Worm (Caenorhabditis elegans) whole organism, L2 larva: ENCODE data around the gene tam-1.

Source experiments
- F13H6.1 ChIP-seq: sonication (generic microtip); optimal IDR thresholded peaks from 2 replicates; lab custom pipeline; 2016; ENCODE audit warnings: missing genetic modification characterization, missing compliant biosample characterization
- R02D3.7 ChIP-seq: fragments of 150-350 bp; optimal IDR thresholded peaks from 2 replicates; lab custom pipeline; 2014; ENCODE audit warnings: missing biosample characterization, missing genetic modification characterization
- ZK546.5 ChIP-seq: sonication (generic microtip); optimal IDR thresholded peaks from 2 replicates; lab custom pipeline; 2017; ENCODE audit warnings: missing biosample characterization, missing genetic modification characterization
- aly-2 ChIP-seq: fragments of 150-350 bp; optimal IDR thresholded peaks from 2 replicates; lab custom pipeline; 2014; ENCODE audit warnings: missing biosample characterization, missing genetic modification characterization
- blmp-1 ChIP-seq: sonication (generic microtip); optimal IDR thresholded peaks from 2 replicates; lab custom pipeline; 2017; ENCODE audit warnings: missing genetic modification characterization, mild to moderate bottlenecking, missing compliant biosample characterization, antibody characterized with exemption, moderate library complexity; ENCODE audit not compliant: insufficient read depth
- ceh-16 ChIP-seq: fragments of 150-350 bp; optimal IDR thresholded peaks from 2 replicates; lab custom pipeline; 2014; ENCODE audit warnings: missing biosample characterization, missing genetic modification characterization
- dmd-4 ChIP-seq: sonication (generic microtip); optimal IDR thresholded peaks from 2 replicates; lab custom pipeline; 2017; ENCODE audit warnings: missing biosample characterization, missing genetic modification characterization
- gmeb-1 ChIP-seq: fragments of 150-350 bp; optimal IDR thresholded peaks from 2 replicates; lab custom pipeline; 2014; ENCODE audit warnings: missing biosample characterization, missing genetic modification characterization
- lin-11 ChIP-seq: fragments of 150-350 bp; sonication (generic microtip); optimal IDR thresholded peaks from 2 replicates; lab custom pipeline; 2014; ENCODE audit warnings: missing biosample characterization, missing genetic modification characterization, inconsistent platforms, mixed read lengths
- lin-13 ChIP-seq: fragments of 150-350 bp; optimal IDR thresholded peaks from 2 replicates; lab custom pipeline; 2014; ENCODE audit warnings: missing biosample characterization, missing genetic modification reagents, missing genetic modification characterization
- lin-39 ChIP-seq: fragments of 150-350 bp; optimal IDR thresholded peaks from 2 replicates; lab custom pipeline; 2014; ENCODE audit warnings: missing biosample characterization, missing genetic modification reagents, missing genetic modification characterization
- lsy-2 ChIP-seq, 2 experiments: fragments of 150-350 bp in 1 of 2; sonication (generic microtip) in 1 of 2; optimal IDR thresholded peaks; 2 replicates each; lab custom pipeline; 2014 to 2017; ENCODE audit warnings: missing biosample characterization in 2 of 2, missing genetic modification characterization in 2 of 2
- mdl-1 ChIP-seq, 2 experiments: fragments of 150-350 bp in 1 of 2; sonication (generic microtip) in 1 of 2; optimal IDR thresholded peaks; 2 replicates each; lab custom pipeline; 2017; ENCODE audit warnings: missing biosample characterization in 2 of 2, missing genetic modification characterization in 2 of 2
- nhr-11 ChIP-seq: fragments of 150-350 bp; optimal IDR thresholded peaks from 2 replicates; lab custom pipeline; 2014; ENCODE audit warnings: missing biosample characterization, missing genetic modification characterization
- nhr-12 ChIP-seq: fragments of 150-350 bp; optimal IDR thresholded peaks from 2 replicates; lab custom pipeline; 2014; ENCODE audit warnings: missing biosample characterization, missing genetic modification characterization
- nhr-129 ChIP-seq: fragments of 150-350 bp; optimal IDR thresholded peaks from 2 replicates; lab custom pipeline; 2014; ENCODE audit warnings: missing biosample characterization, missing genetic modification characterization
- nhr-23 ChIP-seq: fragments of 150-350 bp; optimal IDR thresholded peaks from 2 replicates; lab custom pipeline; 2014; ENCODE audit warnings: missing biosample characterization, missing genetic modification reagents, missing genetic modification characterization
- nhr-237 ChIP-seq: fragments of 150-350 bp; optimal IDR thresholded peaks from 2 replicates; lab custom pipeline; 2014; ENCODE audit warnings: missing biosample characterization, missing genetic modification characterization
- nhr-77 ChIP-seq: fragments of 150-350 bp; optimal IDR thresholded peaks from 2 replicates; lab custom pipeline; 2014; ENCODE audit warnings: missing biosample characterization, missing genetic modification characterization
- peb-1 ChIP-seq: fragments of 150-350 bp; optimal IDR thresholded peaks from 2 replicates; lab custom pipeline; 2014; ENCODE audit warnings: missing biosample characterization, missing genetic modification characterization
- skn-1 ChIP-seq: sonication (generic microtip); optimal IDR thresholded peaks from 2 replicates; lab custom pipeline; 2017; ENCODE audit warnings: missing biosample characterization, missing genetic modification characterization
- sma-3 ChIP-seq: sonication (generic microtip); optimal IDR thresholded peaks from 2 replicates; lab custom pipeline; 2016; ENCODE audit warnings: missing genetic modification reagents, missing genetic modification characterization, missing compliant biosample characterization
- sma-9 ChIP-seq, 2 experiments: fragments of 150-350 bp in 1 of 2; sonication (generic microtip) in 1 of 2; optimal IDR thresholded peaks; 2 replicates each; lab custom pipeline; 2014 to 2016; ENCODE audit warnings: missing genetic modification characterization in 2 of 2, mild to moderate bottlenecking in 1 of 2, missing biosample characterization in 1 of 2, missing compliant biosample characterization in 1 of 2, missing genetic modification reagents in 1 of 2, moderate library complexity in 1 of 2
- snpc-4 ChIP-seq: fragments of 150-350 bp; optimal IDR thresholded peaks from 2 replicates; lab custom pipeline; 2014; ENCODE audit warnings: missing biosample characterization, missing genetic modification characterization
- unc-39 ChIP-seq: fragments of 150-350 bp; optimal IDR thresholded peaks from 2 replicates; lab custom pipeline; 2014; ENCODE audit warnings: missing biosample characterization, missing genetic modification characterization
- unc-55 ChIP-seq: fragments of 150-350 bp; sonication (generic microtip); optimal IDR thresholded peaks from 3 replicates; lab custom pipeline; 2014; ENCODE audit warnings: missing biosample characterization, missing genetic modification reagents, missing genetic modification characterization
- zag-1 ChIP-seq: fragments of 150-350 bp; optimal IDR thresholded peaks from 2 replicates; lab custom pipeline; 2014; ENCODE audit warnings: missing biosample characterization, missing genetic modification characterization
- ztf-4 ChIP-seq: fragments of 150-350 bp; optimal IDR thresholded peaks from 2 replicates; lab custom pipeline; 2014; ENCODE audit warnings: missing biosample characterization, missing genetic modification characterization

tam-1 gene

ce11 chrV:4975140-4975539, 12.2 kb upstream of the tam-1 start, which contains the start of gene F26G5.1:
F26G5.1 (plus strand) TSS chrV:4975478.
- TF ChIP-seq lin-13 (GFP tag; lab: Kevin White, UChicago) (no peak), sma-3 (no peak), F13H6.1 (tag; lab: Kevin White, UChicago) (no peak), R02D3.7 (tag; lab: Kevin White, UChicago) (no peak), zag-1 (no peak), skn-1 (tag; lab: Kevin White, UChicago) (no peak)

- TF ChIP-seq ztf-4 (tag; lab: Kevin White, UChicago): no peak
- no peak for TF ChIP-seq sma-9 (GFP tag; optimal IDR thresholded peaks at IDR 0.05; lab: Kevin White, UChicago)
- TF ChIP-seq sma-9 (tag; optimal IDR thresholded peaks at IDR 0.05; lab: Kevin White, UChicago): no peak
- no peak for TF ChIP-seq aly-2 (tag; lab: Kevin White, UChicago)
- TF ChIP-seq nhr-11 (tag; lab: Kevin White, UChicago): no peak
- no peak for TF ChIP-seq nhr-77 (tag; lab: Kevin White, UChicago)
- TF ChIP-seq blmp-1: no peak
- TF ChIP-seq dmd-4 (tag; lab: Kevin White, UChicago): no peak
- TF ChIP-seq unc-55 (GFP tag; lab: Kevin White, UChicago): no peak
- no peak for TF ChIP-seq gmeb-1 (tag; lab: Kevin White, UChicago)
- TF ChIP-seq nhr-12 (tag; lab: Kevin White, UChicago): no peak
- TF ChIP-seq snpc-4 (tag; lab: Kevin White, UChicago): no peak
- no peak for TF ChIP-seq F13H6.1 (tag; lab: Kevin White, UChicago)
- TF ChIP-seq ZK546.5 (tag; lab: Kevin White, UChicago): no peak
- TF ChIP-seq, all 48 proteins: peak for 0
These were observed 11.8 kb upstream of the tam-1 start, which contains the start of gene srsx-10 for ce11 chrV:4974677-4975076. srsx-10 (minus strand) TSS chrV:4974777.

- TF ChIP-seq aly-2 (tag; lab: Kevin White, UChicago) (no peak), lin-13 (GFP tag; lab: Kevin White, UChicago) (no peak), gmeb-1 (tag; lab: Kevin White, UChicago) (no peak), unc-55 (GFP tag; lab: Kevin White, UChicago) (no peak), ceh-16 (tag; lab: Kevin White, UChicago) (no peak), nhr-23 (tag; lab: Kevin White, UChicago) (no peak), blmp-1 (no peak), skn-1 (tag; lab: Kevin White, UChicago) (no peak), lin-11 (tag; lab: Kevin White, UChicago) (no peak), lin-39 (tag; lab: Kevin White, UChicago) (no peak)
These were observed 10.0 kb upstream of the tam-1 start, which contains the start of gene srsx-9 for ce11 chrV:4972943-4973342. srsx-9 (minus strand) TSS chrV:4973043.

ce11 chrV:4969503-4969902, 6.6 kb upstream of the tam-1 start:
- TF ChIP-seq nhr-12 (tag; lab: Kevin White, UChicago) (no peak), nhr-129 (tag; lab: Kevin White, UChicago) (peak; percentile 67)

- TF ChIP-seq nhr-237 (tag; lab: Kevin White, UChicago) (no peak), snpc-4 (tag; lab: Kevin White, UChicago) (no peak), lin-11 (tag; lab: Kevin White, UChicago) (no peak), nhr-77 (tag; lab: Kevin White, UChicago) (no peak), unc-39 (tag; lab: Kevin White, UChicago) (no peak), R02D3.7 (tag; lab: Kevin White, UChicago) (no peak), sma-3 (no peak), ceh-16 (tag; lab: Kevin White, UChicago) (no peak), lsy-2 (tag; optimal IDR thresholded peaks at IDR 0.05; lab: Kevin White, UChicago) (no peak)
These were observed 5.9 kb upstream of the tam-1 start for ce11 chrV:4968775-4969174.

- TF ChIP-seq peb-1 (tag; lab: Kevin White, UChicago) (no peak), nhr-23 (tag; lab: Kevin White, UChicago) (no peak), snpc-4 (tag; lab: Kevin White, UChicago) (no peak), mdl-1 (tag; optimal IDR thresholded peaks at IDR 0.05; lab: Kevin White, UChicago) (no peak)
These were observed 4.3 kb upstream of the tam-1 start for ce11 chrV:4967238-4967637.
